Worm (Caenorhabditis elegans): Measurements from ENCODE around the gene Y38H6A.5.

DNA sequence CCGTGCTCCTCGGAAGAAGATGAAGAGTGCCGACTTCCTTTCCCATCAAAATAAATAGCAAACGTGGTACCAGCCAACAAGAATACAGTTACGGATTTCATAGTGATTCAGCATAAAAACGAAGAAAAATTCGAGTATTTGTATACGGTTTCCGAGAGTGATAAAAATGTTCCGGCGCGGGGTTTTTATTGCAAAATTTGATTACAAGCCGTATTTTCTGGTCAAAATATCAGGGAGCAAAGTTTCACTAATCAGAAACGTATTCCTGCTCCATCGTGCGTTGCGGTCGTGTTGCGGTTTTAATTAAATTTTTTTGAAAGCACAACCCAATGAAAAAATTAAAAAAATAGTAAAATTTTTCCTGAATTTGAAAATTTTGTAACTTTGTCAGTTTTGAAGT lies 40.8 kb downstream of the Y38H6A.5 start, which contains the start of gene clec-261:
- no peak for TF ChIP-seq fos-1 (tag; optimal IDR thresholded peaks at IDR 0.05)
- no peak for TF ChIP-seq elt-2 (tag; optimal IDR thresholded peaks at IDR 0.05)
- no peak for TF ChIP-seq fkh-10 (GFP tag; optimal IDR thresholded peaks at IDR 0.05)
- no peak for TF ChIP-seq ceh-82 (tag; optimal IDR thresholded peaks at IDR 0.05)
- no peak for TF ChIP-seq ztf-11 (tag; optimal IDR thresholded peaks at IDR 0.05)
- TF ChIP-seq snpc-4 (tag; optimal IDR thresholded peaks at IDR 0.05) = no peak
- no peak for TF ChIP-seq nfya-1 (tag; optimal IDR thresholded peaks at IDR 0.05; ENCODE audit: insufficient read depth)
- no peak for TF ChIP-seq nhr-76 (tag; optimal IDR thresholded peaks at IDR 0.05)
- TF ChIP-seq aly-2 (tag; optimal IDR thresholded peaks at IDR 0.05) = no peak
- TF ChIP-seq ztf-4 (tag; optimal IDR thresholded peaks at IDR 0.05) = no peak

All from whole organism, L3 larva.